Fruit fly (Drosophila melanogaster): ENCODE measurements around the gene CG6845.
A peak's percentile ranks its signal among the peaks of the same experiment; 100 is the strongest.

CG6845 gene

DNA sequence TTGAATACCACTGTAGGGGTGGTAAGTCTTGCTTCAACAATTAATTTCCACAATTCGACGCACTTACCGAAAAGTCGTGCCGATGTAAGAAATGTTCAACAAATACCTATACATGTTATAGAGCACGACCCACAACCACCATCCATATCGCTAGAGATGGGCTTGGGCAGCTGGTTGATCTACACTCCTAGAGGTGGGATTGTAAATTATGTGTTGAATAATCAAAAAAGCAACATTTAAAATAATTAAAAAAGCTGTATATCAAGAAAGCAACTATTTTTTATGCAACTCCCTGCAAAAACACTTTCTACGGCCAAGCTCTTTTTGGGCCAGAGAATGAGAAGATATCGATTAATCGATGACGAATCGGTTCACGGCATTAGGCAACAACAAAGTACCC is 38.0 kb downstream of the CG6845 start, which contains the start of the genes CG34140, Mkp and Mtch (continued):
- TF ChIP-seq Max (GFP tag; optimal IDR thresholded peaks at IDR 0.05) (peak; percentile 88), Blimp-1 (GFP tag; optimal IDR thresholded peaks at IDR 0.05) (no peak), Six4 (GFP tag; optimal IDR thresholded peaks at IDR 0.05) (peak; percentile 69), fd102C (GFP tag; optimal IDR thresholded peaks at IDR 0.05) (peak; percentile 27), jumu (GFP tag; optimal IDR thresholded peaks at IDR 0.05) (peak; percentile 91), psq (GFP tag; optimal IDR thresholded peaks at IDR 0.05) (peak; percentile 55), esg (GFP tag; conservative IDR thresholded peaks at IDR 0.05) (peak; percentile 76), CG4617 (GFP tag; optimal IDR thresholded peaks at IDR 0.05; ENCODE audit: borderline replicate concordance) (peak; percentile 93), al (GFP tag; IDR thresholded peaks at IDR 0.05) (peak; percentile 73), eyg (GFP tag; optimal IDR thresholded peaks at IDR 0.05) (peak; percentile 57), CG34224 (GFP tag; IDR thresholded peaks at IDR 0.05; ENCODE audit: partially characterized antibody) (peak; percentile 94), CG15514 (GFP tag; optimal IDR thresholded peaks at IDR 0.05) (peak; percentile 84), ewg (GFP tag; optimal IDR thresholded peaks at IDR 0.05) (peak; percentile 73), Dek (tag; optimal IDR thresholded peaks at IDR 0.05) (peak; percentile 76), Abd-B (GFP tag; optimal IDR thresholded peaks at IDR 0.05) (peak; percentile 84), CG31365 (tag; optimal IDR thresholded peaks at IDR 0.05) (no peak), unpg (GFP tag; optimal IDR thresholded peaks at IDR 0.05) (no peak), CG6254 (GFP tag; optimal IDR thresholded peaks at IDR 0.05) (no peak), Lhr (GFP tag; optimal IDR thresholded peaks at IDR 0.05) (no peak), nerfin-1 (tag; optimal IDR thresholded peaks at IDR 0.05) (peak; percentile 99), da (GFP tag; optimal IDR thresholded peaks at IDR 0.05) (peak; percentile 44), Nf-YB (GFP tag; optimal IDR thresholded peaks at IDR 0.05) (peak; percentile 64), emc (GFP tag; optimal IDR thresholded peaks at IDR 0.05) (peak; percentile 68), NFAT (GFP tag; IDR thresholded peaks at IDR 0.05) (peak; percentile 76; the same call in 1 of the 2 replicates), Hr78 (GFP tag; optimal IDR thresholded peaks at IDR 0.05) (no peak), chn (GFP tag; optimal IDR thresholded peaks at IDR 0.05) (peak; percentile 94), E2f1 (GFP tag; IDR thresholded peaks at IDR 0.05) (peak; percentile 77), nom (GFP tag; optimal IDR thresholded peaks at IDR 0.05) (peak; percentile 7), Rx (GFP tag; IDR thresholded peaks at IDR 0.05) (peak; percentile 76), HmgD (GFP tag; optimal IDR thresholded peaks at IDR 0.05) (peak; percentile 39), lab (GFP tag; optimal IDR thresholded peaks at IDR 0.05) (no peak), CG16813 (GFP tag; IDR thresholded peaks at IDR 0.05; ENCODE audit: partially characterized antibody) (peak; percentile 95), CG11560 (tag; IDR thresholded peaks at IDR 0.05) (0 out of 3 replicates have a peak, but pooled peaks have one; percentile 43), CG11247 (GFP tag; IDR thresholded peaks at IDR 0.05) (peak; percentile 76), gce (GFP tag; IDR thresholded peaks at IDR 0.05) (0 out of 3 replicates have a peak, but pooled peaks have one; percentile 7), CG12769 (tag; optimal IDR thresholded peaks at IDR 0.05) (no peak), CG6272 (GFP tag; IDR thresholded peaks at IDR 0.05) (peak; percentile 83), en (GFP tag; optimal IDR thresholded peaks at IDR 0.05) (peak; percentile 69), nerfin-2 (GFP tag; IDR thresholded peaks at IDR 0.05; ENCODE audit: partially characterized antibody) (peak; percentile 81), CG1792 (GFP tag; optimal IDR thresholded peaks at IDR 0.05) (peak; percentile 85), CG14014 (GFP tag; IDR thresholded peaks at IDR 0.05) (peak; percentile 77), CG12391 (tag; optimal IDR thresholded peaks at IDR 0.05) (peak; percentile 92), Dbx (GFP tag; IDR thresholded peaks at IDR 0.05) (peak; percentile 89), amos (GFP tag; IDR thresholded peaks at IDR 0.05; ENCODE audit: partially characterized antibody) (peak; percentile 89), chm (GFP tag; IDR thresholded peaks at IDR 0.05) (peak; percentile 64), CG34376 (GFP tag; optimal IDR thresholded peaks at IDR 0.05) (peak; percentile 69), C15 (GFP tag; IDR thresholded peaks at IDR 0.05) (peak; percentile 67; the same call in 1 of the 3 replicates), Sry-β (GFP tag; optimal IDR thresholded peaks at IDR 0.05) (peak; percentile 3), ERR (GFP tag; optimal IDR thresholded peaks at IDR 0.05) (peak; percentile 88)

Data from whole organism, embryonic.